Worm (Caenorhabditis elegans) whole organism, dauer: ENCODE measurements around the gene wdfy-3.

Experiments used
- unc-62 ChIP-seq: sonication (generic microtip); optimal IDR thresholded peaks from 2 replicates; lab custom pipeline; 2017; ENCODE audit warnings: missing biosample characterization, missing genetic modification reagents, missing genetic modification characterization

The wdfy-3 gene

ce11 chrIV:12719664-12720063, 66.5 kb downstream of the wdfy-3 start, which contains the start of gene idpp-7:
TSS of gene idpp-7 (plus strand) at chrIV:12719964.
- TF ChIP-seq unc-62 (GFP tag; lab: Kevin White, UChicago): no peak

ce11 chrIV:12721106-12721505, 67.9 kb downstream of the wdfy-3 start, which contains the start of gene T23F6.2:
TSS of gene T23F6.2 (plus strand) at chrIV:12721356.
- no peak for TF ChIP-seq unc-62 (GFP tag; lab: Kevin White, UChicago)
